Worm (Caenorhabditis elegans) whole organism, early embryonic: ENCODE results near the gene C02B10.6.

Source experiments
- B0310.2 ChIP-seq: sonication (generic microtip); optimal IDR thresholded peaks from 2 replicates; lab custom pipeline; 2016; ENCODE audit warnings: mild to moderate bottlenecking, missing genetic modification characterization, missing compliant biosample characterization
- F13C5.2 ChIP-seq: sonication (generic microtip); optimal IDR thresholded peaks from 2 replicates; lab custom pipeline; 2017; ENCODE audit warnings: mild to moderate bottlenecking, missing genetic modification characterization, inconsistent platforms, missing compliant biosample characterization
- aly-1 ChIP-seq: sonication (generic microtip); optimal IDR thresholded peaks from 2 replicates; lab custom pipeline; 2016; ENCODE audit warnings: missing genetic modification characterization, missing compliant biosample characterization
- ama-1 ChIP-seq: fragments of 150-350 bp; optimal IDR thresholded peaks from 2 replicates; lab custom pipeline; 2014
- ceh-13 ChIP-seq: fragments of 200-800 bp; sonication (Bioruptor generic); optimal IDR thresholded peaks from 2 replicates; lab custom pipeline; 2018; ENCODE audit warnings: mild to moderate bottlenecking, missing genetic modification characterization, missing compliant biosample characterization
- ceh-36 ChIP-seq: sonication (generic microtip); optimal IDR thresholded peaks from 2 replicates; lab custom pipeline; 2016; ENCODE audit warnings: missing genetic modification characterization, inconsistent platforms, missing compliant biosample characterization
- ets-7 ChIP-seq: sonication (generic microtip); optimal IDR thresholded peaks from 2 replicates; lab custom pipeline; 2016; ENCODE audit warnings: missing genotype, missing genetic modification characterization, missing compliant biosample characterization
- flt-1 ChIP-seq: fragments of 200-800 bp; sonication (Bioruptor generic); IDR thresholded peaks from 2 replicates; pipeline ENCODE4 v1.3.6; 2022; ENCODE audit warnings: missing genetic modification characterization, missing compliant biosample characterization
- hmbx-1 ChIP-seq: sonication (generic microtip); optimal IDR thresholded peaks from 2 replicates; lab custom pipeline; 2016; ENCODE audit warnings: mild to moderate bottlenecking, missing genetic modification characterization, missing compliant biosample characterization
- hmg-4 ChIP-seq: fragments of 200-800 bp; sonication (Bioruptor generic); optimal IDR thresholded peaks from 2 replicates; lab custom pipeline; 2018; ENCODE audit warnings: mild to moderate bottlenecking, missing genetic modification characterization, missing compliant biosample characterization
- hnd-1 ChIP-seq: sonication (generic microtip); optimal IDR thresholded peaks from 2 replicates; lab custom pipeline; 2016; ENCODE audit warnings: missing genetic modification characterization, missing compliant biosample characterization
- pes-1 ChIP-seq: fragments of 200-800 bp; sonication (Bioruptor generic); IDR thresholded peaks from 2 replicates; pipeline ENCODE4 v1.3.6; 2022; ENCODE audit warnings: missing genetic modification reagents, missing genetic modification characterization, missing compliant biosample characterization
- scrt-1 ChIP-seq: fragments of 200-800 bp; sonication (Bioruptor generic); IDR thresholded peaks from 2 replicates; pipeline ENCODE4 v1.3.6; 2022; ENCODE audit warnings: missing genetic modification characterization, missing compliant biosample characterization
- sea-1 ChIP-seq: fragments of 200-800 bp; sonication (Bioruptor generic); conservative IDR thresholded peaks from 2 replicates; pipeline ENCODE4 v1.3.6; 2022; ENCODE audit warnings: missing genetic modification characterization, missing compliant biosample characterization
- tbx-11 ChIP-seq: fragments of 200-800 bp; sonication (Bioruptor generic); IDR thresholded peaks from 2 replicates; pipeline ENCODE4 v1.3.6; 2022; ENCODE audit warnings: missing genetic modification characterization, missing compliant biosample characterization
- tbx-37 ChIP-seq: fragments of 200-800 bp; sonication (Bioruptor generic); conservative IDR thresholded peaks from 2 replicates; pipeline ENCODE4 v1.3.6; 2022; ENCODE audit warnings: missing genetic modification reagents, missing genetic modification characterization, missing compliant biosample characterization
- tra-4 ChIP-seq: sonication (generic microtip); optimal IDR thresholded peaks from 2 replicates; lab custom pipeline; 2017; ENCODE audit warnings: missing genetic modification characterization, missing compliant biosample characterization

Gene C02B10.6

ce11 chrIV:5086243-5086960, 15.7 kb downstream of the C02B10.6 start:
- TF ChIP-seq hmg-4 (GFP tag; lab: Kevin White, UChicago) = no peak
- no peak for TF ChIP-seq pes-1 (GFP tag; lab: Robert Waterston, UW)

ce11 chrIV:5086961-5087326, 16.3 kb downstream of the C02B10.6 start:
- TF ChIP-seq scrt-1 (GFP tag; lab: Robert Waterston, UW) (no peak), ceh-36 (tag; lab: Kevin White, UChicago) (no peak), F13C5.2 (tag; lab: Kevin White, UChicago) (no peak), tbx-37 (GFP tag; lab: Robert Waterston, UW) (no peak), B0310.2 (tag; lab: Kevin White, UChicago) (no peak), tbx-11 (GFP tag; lab: Robert Waterston, UW) (no peak), hmg-4 (GFP tag; lab: Kevin White, UChicago) (no peak), hmbx-1 (tag; lab: Kevin White, UChicago) (no peak), ets-7 (no peak), hnd-1 (tag; lab: Kevin White, UChicago) (no peak), ama-1 (no peak), aly-1 (tag; lab: Kevin White, UChicago) (no peak), tra-4 (tag; lab: Kevin White, UChicago) (no peak), ceh-13 (no peak)

- TF ChIP-seq ets-7 (no peak), ceh-36 (tag; lab: Kevin White, UChicago) (no peak), tbx-11 (GFP tag; lab: Robert Waterston, UW) (no peak), sea-1 (GFP tag; lab: Robert Waterston, UW) (no peak), B0310.2 (tag; lab: Kevin White, UChicago) (no peak), scrt-1 (GFP tag; lab: Robert Waterston, UW) (no peak)
Measured at ce11 chrIV:5088814-5089322, 18.2 kb downstream of the C02B10.6 start, which contains the start of gene ivd-1. ivd-1 (minus strand) TSS chrIV:5088864.

- TF ChIP-seq F13C5.2 (tag; lab: Kevin White, UChicago) (peak; percentile 8), tbx-11 (GFP tag; lab: Robert Waterston, UW) (no peak), scrt-1 (GFP tag; lab: Robert Waterston, UW) (no peak)
Measured at ce11 chrIV:5090993-5091793, 20.5 kb downstream of the C02B10.6 start, which contains the start of the genes snpn-1 and C02B10.4. snpn-1 (minus strand) TSS chrIV:5091043. C02B10.4 (plus strand) TSS chrIV:5091586.

DNA sequence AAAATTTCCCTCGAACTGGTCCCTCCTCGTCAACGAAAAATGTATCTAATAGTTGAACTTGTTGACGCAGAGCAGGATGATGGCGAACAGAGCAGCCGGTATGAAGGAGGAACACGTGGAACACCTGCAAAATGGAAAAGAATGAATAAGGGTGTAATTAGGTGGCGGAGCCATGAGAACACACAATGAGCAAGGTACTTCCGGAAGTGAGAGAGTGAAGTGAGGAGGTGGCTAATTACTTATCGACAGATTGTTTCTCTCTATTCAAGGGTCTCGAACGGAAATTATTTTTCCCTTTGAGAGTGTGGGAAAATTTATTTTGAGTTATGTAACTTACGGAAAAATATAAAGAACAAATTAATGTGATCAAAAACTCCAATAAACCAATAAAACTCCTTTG, 22.8 kb downstream of the C02B10.6 start:
- no peak for TF ChIP-seq ets-7
- no peak for TF ChIP-seq B0310.2 (tag; lab: Kevin White, UChicago)
- no peak for TF ChIP-seq hmbx-1 (tag; lab: Kevin White, UChicago)
- TF ChIP-seq hmg-4 (GFP tag; lab: Kevin White, UChicago) = no peak
- no peak for TF ChIP-seq ceh-13
- no peak for TF ChIP-seq tbx-37 (GFP tag; lab: Robert Waterston, UW)
- no peak for TF ChIP-seq tra-4 (tag; lab: Kevin White, UChicago)
- TF ChIP-seq flt-1 = no peak
- TF ChIP-seq ama-1 = no peak
- no peak for TF ChIP-seq aly-1 (tag; lab: Kevin White, UChicago)

ce11 chrIV:5100145-5100544, 29.5 kb downstream of the C02B10.6 start:
- no peak for TF ChIP-seq ama-1
- TF ChIP-seq tbx-11 (GFP tag; lab: Robert Waterston, UW) = no peak
- no peak for TF ChIP-seq ceh-13
- TF ChIP-seq pes-1 (GFP tag; lab: Robert Waterston, UW) = no peak
- TF ChIP-seq tbx-37 (GFP tag; lab: Robert Waterston, UW) = no peak
- no peak for TF ChIP-seq aly-1 (tag; lab: Kevin White, UChicago)
- TF ChIP-seq scrt-1 (GFP tag; lab: Robert Waterston, UW) = no peak
- no peak for TF ChIP-seq flt-1
- TF ChIP-seq F13C5.2 (tag; lab: Kevin White, UChicago) = no peak
- no peak for TF ChIP-seq hmg-4 (GFP tag; lab: Kevin White, UChicago)
- TF ChIP-seq hmbx-1 (tag; lab: Kevin White, UChicago) = no peak

DNA sequence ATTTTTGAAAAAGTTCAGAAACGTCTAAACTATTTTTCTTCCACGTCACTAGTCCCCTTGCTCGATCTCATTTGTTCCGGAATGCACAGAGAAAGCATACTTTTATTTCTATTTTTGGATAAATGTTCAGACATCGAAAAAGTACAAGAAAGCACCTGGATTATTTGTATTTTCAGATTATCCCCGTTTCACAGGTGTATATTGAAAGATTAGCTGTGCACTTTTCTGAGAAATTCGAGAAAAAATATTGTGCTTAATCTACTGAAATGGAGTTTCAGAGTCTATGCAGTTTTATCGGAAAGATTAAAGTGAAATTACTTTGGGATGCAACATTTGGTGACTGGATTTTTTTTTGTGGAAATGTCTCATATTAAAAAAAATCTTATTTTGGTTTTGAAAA, 31.3 kb downstream of the C02B10.6 start:
- TF ChIP-seq hmbx-1 (tag; lab: Kevin White, UChicago) = no peak
- no peak for TF ChIP-seq ceh-13
- TF ChIP-seq tbx-37 (GFP tag; lab: Robert Waterston, UW) = no peak
- no peak for TF ChIP-seq tra-4 (tag; lab: Kevin White, UChicago)
- TF ChIP-seq scrt-1 (GFP tag; lab: Robert Waterston, UW) = no peak
